Worm (Caenorhabditis elegans) whole organism, young adult: ENCODE measurements around the gene R10H10.3.

Source experiments
- B0019.2 ChIP-seq: fragments of 200-800 bp; sonication (Bioruptor generic); conservative IDR thresholded peaks from 2 replicates; pipeline ENCODE4 v1.3.6; 2022; ENCODE audit warnings: missing genetic modification reagents, missing genetic modification characterization, missing compliant biosample characterization
- B0035.1 ChIP-seq: sonication (generic microtip); optimal IDR thresholded peaks from 2 replicates; lab custom pipeline; 2016; ENCODE audit warnings: missing genetic modification characterization, mild to moderate bottlenecking, missing compliant biosample characterization, missing genotype, missing genetic modification reagents
- B0336.3 ChIP-seq: fragments of 200-800 bp; sonication (Bioruptor generic); IDR thresholded peaks from 2 replicates; pipeline ENCODE4 v1.3.6; 2022; ENCODE audit warnings: missing genetic modification characterization, missing compliant biosample characterization
- C06A6.2 ChIP-seq: fragments of 200-800 bp; sonication (Bioruptor generic); conservative IDR thresholded peaks from 2 replicates; pipeline ENCODE4 v1.3.6; 2022; ENCODE audit warnings: missing genetic modification characterization, missing compliant biosample characterization
- F22D6.2 ChIP-seq: sonication (generic microtip); optimal IDR thresholded peaks from 2 replicates; lab custom pipeline; 2016; ENCODE audit warnings: mild to moderate bottlenecking, missing genetic modification characterization, missing compliant biosample characterization
- F33H1.4 ChIP-seq: fragments of 200-800 bp; sonication (Bioruptor generic); IDR thresholded peaks from 2 replicates; pipeline ENCODE4 v1.3.6; 2022; ENCODE audit warnings: missing genetic modification reagents, missing genetic modification characterization, missing compliant biosample characterization
- F37B4.10 ChIP-seq: fragments of 200-800 bp; sonication (Bioruptor generic); IDR thresholded peaks from 2 replicates; pipeline ENCODE4 v1.3.6; 2022; ENCODE audit warnings: missing genetic modification characterization, missing compliant biosample characterization
- F57A8.1 ChIP-seq: fragments of 200-800 bp; sonication (Bioruptor generic); optimal IDR thresholded peaks from 2 replicates; lab custom pipeline; 2018; ENCODE audit warnings: mild to moderate bottlenecking, missing genetic modification characterization, moderate library complexity, missing compliant biosample characterization
- K11D2.4 ChIP-seq: fragments of 200-800 bp; sonication (Bioruptor generic); IDR thresholded peaks from 2 replicates; pipeline ENCODE4 v1.3.6; 2022; ENCODE audit warnings: missing genetic modification reagents, missing genetic modification characterization, missing compliant biosample characterization
- K12H6.12 ChIP-seq: fragments of 200-800 bp; sonication (Bioruptor generic); optimal IDR thresholded peaks from 2 replicates; lab custom pipeline; 2018; ENCODE audit warnings: mild to moderate bottlenecking, missing genetic modification characterization, missing compliant biosample characterization
- ZK185.1 ChIP-seq: sonication (generic microtip); optimal IDR thresholded peaks from 2 replicates; lab custom pipeline; 2016; ENCODE audit warnings: mild to moderate bottlenecking, missing genetic modification characterization, missing compliant biosample characterization; ENCODE audit not compliant: poor library complexity, severe bottlenecking
- aptf-3 ChIP-seq: fragments of 200-800 bp; sonication (Bioruptor generic); IDR thresholded peaks from 2 replicates; pipeline ENCODE4 v1.3.6; 2022; ENCODE audit warnings: missing genetic modification characterization, missing compliant biosample characterization
- attf-6 ChIP-seq: fragments of 200-800 bp; sonication (Bioruptor generic); IDR thresholded peaks from 2 replicates; pipeline ENCODE4 v1.3.6; 2022; ENCODE audit warnings: missing genetic modification reagents, missing genetic modification characterization, missing compliant biosample characterization
- cebp-1 ChIP-seq, 2 experiments: fragments of 200-800 bp in 1 of 2; sonication (Bioruptor generic) in 1 of 2; sonication (generic microtip) in 1 of 2; IDR thresholded peaks in 1 of 2; optimal IDR thresholded peaks in 1 of 2; 2 replicates each; pipeline versions ENCODE4 v1.3.6 to Lab custom; 2017 to 2022; ENCODE audit warnings: missing compliant biosample characterization in 2 of 2, missing genetic modification characterization in 2 of 2, mild to moderate bottlenecking in 1 of 2, missing genetic modification reagents in 1 of 2, moderate library complexity in 1 of 2
- ceh-27 ChIP-seq: fragments of 200-800 bp; sonication (Bioruptor generic); optimal IDR thresholded peaks from 2 replicates; lab custom pipeline; 2018; ENCODE audit warnings: mild to moderate bottlenecking, missing genetic modification characterization, moderate library complexity, missing compliant biosample characterization
- ceh-40 ChIP-seq: fragments of 200-800 bp; sonication (Bioruptor generic); IDR thresholded peaks from 2 replicates; pipeline ENCODE4 v1.3.6; 2022; ENCODE audit warnings: missing genetic modification characterization, missing compliant biosample characterization
- ceh-91 ChIP-seq: fragments of 200-800 bp; sonication (Bioruptor generic); IDR thresholded peaks from 2 replicates; pipeline ENCODE4 v1.3.6; 2022; ENCODE audit warnings: missing genetic modification reagents, missing genetic modification characterization, missing compliant biosample characterization
- dox-1 ChIP-seq: fragments of 200-800 bp; sonication (Bioruptor generic); IDR thresholded peaks from 2 replicates; pipeline ENCODE4 v1.3.6; 2022; ENCODE audit warnings: missing genetic modification reagents, missing genetic modification characterization, missing compliant biosample characterization
- dpl-1 ChIP-seq: fragments of 150-350 bp; optimal IDR thresholded peaks from 2 replicates; lab custom pipeline; 2014; ENCODE audit warnings: missing biosample characterization, missing genetic modification reagents, missing genetic modification characterization
- egrh-3 ChIP-seq: fragments of 200-800 bp; sonication (Bioruptor generic); IDR thresholded peaks from 2 replicates; pipeline ENCODE4 v1.3.6; 2022; ENCODE audit warnings: missing genetic modification reagents, missing genetic modification characterization, missing compliant biosample characterization
- ekl-4 ChIP-seq: fragments of 200-800 bp; sonication (Bioruptor generic); IDR thresholded peaks from 2 replicates; pipeline ENCODE4 v1.3.6; 2022; ENCODE audit warnings: missing genetic modification reagents, missing genetic modification characterization, missing compliant biosample characterization
- hlh-12 ChIP-seq: sonication (generic microtip); optimal IDR thresholded peaks from 2 replicates; lab custom pipeline; 2016; ENCODE audit warnings: missing genetic modification characterization, missing compliant biosample characterization
- hmg-1.2 ChIP-seq: fragments of 200-800 bp; sonication (Bioruptor generic); IDR thresholded peaks from 2 replicates; pipeline ENCODE4 v1.3.6; 2022; ENCODE audit warnings: missing genetic modification reagents, missing genetic modification characterization, missing compliant biosample characterization
- lag-1 ChIP-seq: fragments of 200-800 bp; sonication (Bioruptor generic); IDR thresholded peaks from 2 replicates; pipeline ENCODE4 v1.3.6; 2022; ENCODE audit warnings: missing genetic modification reagents, missing genetic modification characterization, missing compliant biosample characterization
- let-526 ChIP-seq: fragments of 200-800 bp; sonication (Bioruptor generic); IDR thresholded peaks from 2 replicates; pipeline ENCODE4 v1.3.6; 2022; ENCODE audit warnings: missing genetic modification reagents, missing genetic modification characterization, missing compliant biosample characterization
- let-607 ChIP-seq, 2 experiments: fragments of 200-800 bp in 1 of 2; sonication (Bioruptor generic) in 1 of 2; sonication (generic microtip) in 1 of 2; optimal IDR thresholded peaks; 2 replicates each; lab custom pipeline; 2016 to 2018; ENCODE audit warnings: mild to moderate bottlenecking in 2 of 2, missing compliant biosample characterization in 2 of 2, missing genetic modification characterization in 2 of 2, moderate library complexity in 2 of 2, missing genotype in 1 of 2
- lin-35 ChIP-seq, 3 experiments: fragments of 150-350 bp in 2 of 3; sonication (generic microtip) in 1 of 3; optimal IDR thresholded peaks; 2 replicates each; lab custom pipeline; 2014 to 2018; ENCODE audit warnings: missing biosample characterization in 3 of 3, missing genetic modification characterization in 3 of 3, missing genetic modification reagents in 3 of 3
- lin-54 ChIP-seq: fragments of 200-800 bp; sonication (Bioruptor generic); optimal IDR thresholded peaks from 2 replicates; lab custom pipeline; 2018; ENCODE audit warnings: mild to moderate bottlenecking, missing genetic modification characterization, missing compliant biosample characterization
- lir-1 ChIP-seq: fragments of 200-800 bp; sonication (Bioruptor generic); conservative IDR thresholded peaks from 2 replicates; pipeline ENCODE4 v1.3.6; 2022; ENCODE audit warnings: missing genetic modification reagents, missing genetic modification characterization, missing compliant biosample characterization
- madf-10 ChIP-seq: sonication (generic microtip); optimal IDR thresholded peaks from 2 replicates; lab custom pipeline; 2016; ENCODE audit warnings: mild to moderate bottlenecking, missing genetic modification characterization, missing compliant biosample characterization
- madf-6 ChIP-seq: fragments of 200-800 bp; sonication (Bioruptor generic); IDR thresholded peaks from 2 replicates; pipeline ENCODE4 v1.3.6; 2022; ENCODE audit warnings: missing genetic modification reagents, missing genetic modification characterization, missing compliant biosample characterization
- mes-4 ChIP-seq: sonication (generic microtip); optimal IDR thresholded peaks from 2 replicates; lab custom pipeline; 2016; ENCODE audit warnings: missing genotype, missing genetic modification characterization, missing compliant biosample characterization
- nfyb-1 ChIP-seq: fragments of 200-800 bp; sonication (Bioruptor generic); IDR thresholded peaks from 2 replicates; pipeline ENCODE4 v1.3.6; 2022; ENCODE audit warnings: missing genetic modification reagents, missing genetic modification characterization, missing compliant biosample characterization
- nhr-27 ChIP-seq: fragments of 200-800 bp; sonication (Bioruptor generic); optimal IDR thresholded peaks from 2 replicates; lab custom pipeline; 2018; ENCODE audit warnings: mild to moderate bottlenecking, missing genetic modification characterization, moderate library complexity, missing compliant biosample characterization
- sdz-38 ChIP-seq: sonication (generic microtip); optimal IDR thresholded peaks from 2 replicates; lab custom pipeline; 2016; ENCODE audit warnings: missing genotype, missing genetic modification characterization, missing compliant biosample characterization
- sea-2 ChIP-seq: fragments of 200-800 bp; sonication (Bioruptor generic); IDR thresholded peaks from 2 replicates; pipeline ENCODE4 v1.3.6; 2022; ENCODE audit warnings: missing genetic modification characterization, missing compliant biosample characterization
- snpc-3.4 ChIP-seq: sonication (generic microtip); optimal IDR thresholded peaks from 2 replicates; lab custom pipeline; 2017; ENCODE audit warnings: missing genetic modification characterization, mild to moderate bottlenecking, missing compliant biosample characterization, antibody characterized with exemption, moderate library complexity, missing genotype, missing genetic modification reagents
- snpc-4 ChIP-seq, 5 experiments: fragments of 150-350 bp in 1 of 5; sonication (generic microtip) in 4 of 5; optimal IDR thresholded peaks; 2 replicates each; lab custom pipeline; 2014 to 2018; ENCODE audit warnings: missing genetic modification characterization in 5 of 5, missing biosample characterization in 3 of 5, antibody characterized with exemption in 2 of 5, mild to moderate bottlenecking in 2 of 5, missing compliant biosample characterization in 2 of 5, missing genotype in 2 of 5, moderate library complexity in 2 of 5, missing genetic modification reagents in 1 of 5
- tbp1 ChIP-seq: fragments of 200-800 bp; sonication (Bioruptor generic); optimal IDR thresholded peaks from 2 replicates; lab custom pipeline; 2018; ENCODE audit warnings: mild to moderate bottlenecking, missing genetic modification characterization, missing compliant biosample characterization
- tlf-1 ChIP-seq: fragments of 200-800 bp; sonication (Bioruptor generic); optimal IDR thresholded peaks from 2 replicates; lab custom pipeline; 2018; ENCODE audit warnings: mild to moderate bottlenecking, missing genetic modification characterization, missing compliant biosample characterization
- xnd-1 ChIP-seq: sonication (generic microtip); optimal IDR thresholded peaks from 2 replicates; lab custom pipeline; 2016; ENCODE audit warnings: missing genotype, missing genetic modification reagents, missing genetic modification characterization, missing compliant biosample characterization
- ztf-18 ChIP-seq: sonication (generic microtip); optimal IDR thresholded peaks from 2 replicates; lab custom pipeline; 2016; ENCODE audit warnings: missing genotype, mild to moderate bottlenecking, missing genetic modification characterization, missing compliant biosample characterization
- ztf-22 ChIP-seq: fragments of 200-800 bp; sonication (Bioruptor generic); optimal IDR thresholded peaks from 2 replicates; lab custom pipeline; 2018; ENCODE audit warnings: mild to moderate bottlenecking, missing genetic modification characterization, moderate library complexity, missing compliant biosample characterization

R10H10.3 gene

DNA sequence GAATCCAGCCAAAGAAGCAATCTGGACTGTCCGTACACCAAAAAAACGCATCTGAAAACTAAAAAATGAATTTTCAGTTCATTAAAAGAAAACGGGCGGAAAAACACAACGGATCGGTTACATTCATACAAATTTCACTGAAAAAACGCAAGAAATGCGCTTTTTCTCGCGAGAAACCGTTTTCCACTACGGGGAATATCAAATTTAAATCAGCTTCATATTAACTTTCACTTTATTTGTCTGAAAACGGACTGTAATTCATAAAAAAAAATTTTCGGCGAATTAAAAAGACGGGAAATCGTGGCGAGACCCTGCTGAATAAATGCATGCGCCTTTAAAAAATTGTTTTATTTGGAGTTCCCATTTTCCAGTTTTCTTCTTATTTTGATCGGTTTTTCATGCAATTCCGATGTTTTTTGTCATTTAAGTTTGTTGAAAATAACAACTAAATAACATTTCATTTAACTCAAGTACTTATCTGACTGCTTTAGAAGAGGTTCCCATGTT lies 20.5 kb upstream of the R10H10.3 start, which contains the start of gene pges-2:
pges-2 (minus strand) TSS at position 51 of the 507 bp plus-strand sequence.
- no peak for TF ChIP-seq aptf-3 (GFP tag; lab: Robert Waterston, UW)
- TF ChIP-seq C06A6.2 (GFP tag; lab: Robert Waterston, UW): no peak
- 0 out of 2 replicates have a peak, but pooled peaks have one; percentile 20 for TF ChIP-seq nfyb-1
- peak; percentile 6; the same call in 1 of the 2 replicates for TF ChIP-seq madf-6
- peak; percentile 84 for TF ChIP-seq F33H1.4 (GFP tag; lab: Robert Waterston, UW)
- TF ChIP-seq ekl-4: no peak
- TF ChIP-seq let-526 (GFP tag; lab: Robert Waterston, UW): no peak
- TF ChIP-seq ztf-18 (tag; lab: Kevin White, UChicago): peak; percentile 47
- TF ChIP-seq ZK185.1 (tag; lab: Kevin White, UChicago): no peak
- no peak for TF ChIP-seq B0019.2

DNA sequence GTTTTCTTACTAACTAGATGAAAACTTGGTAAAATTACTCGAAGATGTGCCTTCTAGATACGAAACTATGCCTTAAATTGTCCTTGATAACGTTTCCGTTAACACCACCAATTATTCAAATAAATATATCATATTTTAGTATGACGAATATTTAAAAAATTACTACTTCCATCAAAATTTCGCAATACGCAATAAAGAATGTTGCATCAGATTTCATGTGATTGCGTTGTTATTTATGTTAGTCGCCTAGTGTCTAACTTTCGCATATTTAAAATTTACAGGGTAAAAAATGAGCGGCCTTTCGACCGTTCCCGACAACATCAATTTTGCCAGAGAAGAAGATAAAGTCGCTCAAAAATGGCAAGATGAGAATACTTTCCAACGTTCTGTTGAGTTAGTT lies 20.0 kb upstream of the R10H10.3 start, which contains the start of gene iars-1:
iars-1 (plus strand) TSS at position 276 of the 400 bp plus-strand sequence.
- TF ChIP-seq cebp-1 (GFP tag; IDR thresholded peaks at IDR 0.05; lab: Robert Waterston, UW) (no peak; the same call in 1 of the 2 replicates), cebp-1 (tag; optimal IDR thresholded peaks at IDR 0.05; lab: Kevin White, UChicago) (peak; percentile 82), sea-2 (GFP tag; lab: Robert Waterston, UW) (no peak), snpc-3.4 (tag; lab: Kevin White, UChicago) (no peak)

DNA sequence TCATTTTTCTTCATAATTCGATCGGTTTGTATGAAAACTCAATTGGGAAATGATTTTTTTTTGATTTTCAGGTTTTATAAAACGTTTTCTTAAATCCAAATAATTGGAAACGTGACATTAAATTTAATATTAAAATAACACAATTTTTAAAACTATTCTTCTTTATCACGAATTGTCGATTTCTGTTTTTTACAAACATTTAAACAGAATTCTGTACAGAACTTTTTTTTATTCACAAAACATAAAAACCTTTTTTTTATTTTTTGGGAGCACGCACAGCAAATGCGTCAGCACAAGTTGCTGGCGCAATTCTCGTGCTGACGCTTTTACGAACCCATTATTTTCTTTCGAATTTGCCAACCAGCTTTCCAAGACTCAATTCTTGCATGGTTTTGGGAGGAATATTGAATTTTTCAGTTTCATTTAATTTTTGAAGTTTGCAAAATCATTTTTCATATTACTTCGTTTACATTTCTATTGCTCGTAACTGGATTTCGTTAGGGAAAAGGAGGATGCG lies 14.5 kb upstream of the R10H10.3 start, which contains the start of gene mpz-5:
mpz-5 (minus strand) TSS at position 51 of the 517 bp plus-strand sequence.
- TF ChIP-seq mes-4 (tag; lab: Kevin White, UChicago) (no peak), ZK185.1 (tag; lab: Kevin White, UChicago) (peak; percentile 57), dpl-1 (GFP tag; lab: Kevin White, UChicago) (peak; percentile 11), lin-35 (GFP tag; optimal IDR thresholded peaks at IDR 0.05; lab: Kevin White, UChicago) (peak in 1 of 3 experiments; percentile 64), F37B4.10 (no peak), let-607 (tag; optimal IDR thresholded peaks at IDR 0.05; lab: Kevin White, UChicago) (peak in 1 of 2 experiments; percentile 49), dox-1 (peak; percentile 66), nhr-27 (tag; lab: Kevin White, UChicago) (no peak), tbp1 (GFP tag; lab: Kevin White, UChicago) (peak; percentile 22), K11D2.4 (GFP tag; lab: Robert Waterston, UW) (0 out of 2 replicates have a peak, but pooled peaks have one; percentile 39), madf-10 (tag; lab: Kevin White, UChicago) (peak; percentile 7), ceh-40 (GFP tag; lab: Robert Waterston, UW) (no peak), attf-6 (GFP tag; lab: Robert Waterston, UW) (no peak), sdz-38 (tag; lab: Kevin White, UChicago) (no peak), F57A8.1 (GFP tag; lab: Kevin White, UChicago) (no peak), F22D6.2 (tag; lab: Kevin White, UChicago) (no peak), xnd-1 (tag; lab: Kevin White, UChicago) (no peak), B0336.3 (GFP tag; lab: Robert Waterston, UW) (peak; percentile 46; the same call in 1 of the 2 replicates), lin-54 (GFP tag; lab: Kevin White, UChicago) (peak; percentile 64), hmg-1.2 (peak; percentile 50), ceh-91 (GFP tag; lab: Robert Waterston, UW) (no peak), ztf-22 (GFP tag; lab: Kevin White, UChicago) (no peak), egrh-3 (GFP tag; lab: Robert Waterston, UW) (no peak), lag-1 (GFP tag; lab: Robert Waterston, UW) (no peak), B0035.1 (tag; lab: Kevin White, UChicago) (no peak), tlf-1 (GFP tag; lab: Kevin White, UChicago) (peak; percentile 6), ceh-27 (no peak), lir-1 (GFP tag; lab: Robert Waterston, UW) (no peak), snpc-4 (GFP tag; optimal IDR thresholded peaks at IDR 0.05; lab: Kevin White, UChicago) (peak; percentile 38), snpc-4 (tag; optimal IDR thresholded peaks at IDR 0.05; lab: Kevin White, UChicago) (peak in 3 of 4 experiments; percentile 40 to 58 (median 55)), nfyb-1 (peak; percentile 67), hlh-12 (tag; lab: Kevin White, UChicago) (no peak), K12H6.12 (tag; lab: Kevin White, UChicago) (no peak)
